Worm (Caenorhabditis elegans) whole organism, L4 larva: ENCODE results near the gene F17A2.13.
"Not testable (repeated sequence)": the region's sequence is repeated elsewhere in the genome, so short reads cannot be mapped to it uniquely, and the experiment has no call there.

Source experiments
- D1046.2 ChIP-seq: fragments of 200-800 bp; sonication (Bioruptor generic); IDR thresholded peaks from 2 replicates; pipeline ENCODE4 v1.3.6; 2022; ENCODE audit warnings: missing genetic modification characterization, missing compliant biosample characterization
- F44E2.7 ChIP-seq: fragments of 200-800 bp; sonication (Bioruptor generic); IDR thresholded peaks from 2 replicates; pipeline ENCODE4 v2.1.2; 2022; ENCODE audit warnings: missing genetic modification characterization, missing compliant biosample characterization
- R02D3.7 ChIP-seq: fragments of 150-350 bp; sonication (generic microtip); optimal IDR thresholded peaks from 3 replicates; lab custom pipeline; 2014; ENCODE audit warnings: missing biosample characterization, missing genetic modification characterization
- Y105C5A.15 ChIP-seq: fragments of 200-800 bp; sonication (Bioruptor generic); IDR thresholded peaks from 2 replicates; pipeline ENCODE4 v1.3.6; 2022; ENCODE audit warnings: missing genetic modification characterization, missing compliant biosample characterization
- Y75B8A.6 ChIP-seq: fragments of 200-800 bp; sonication (Bioruptor generic); IDR thresholded peaks from 2 replicates; pipeline ENCODE4 v1.3.6; 2022; ENCODE audit warnings: missing genetic modification reagents, missing genetic modification characterization, missing compliant biosample characterization
- aha-1 ChIP-seq: fragments of 150-350 bp; peaks from one replicate; lab custom pipeline; 2014; ENCODE audit warnings: missing biosample characterization, missing genetic modification characterization
- aly-2 ChIP-seq: sonication (generic microtip); optimal IDR thresholded peaks from 2 replicates; lab custom pipeline; 2018; ENCODE audit warnings: missing biosample characterization, missing genetic modification characterization
- arid-1 ChIP-seq: fragments of 200-800 bp; sonication (Bioruptor generic); conservative IDR thresholded peaks from 2 replicates; pipeline ENCODE4 v1.3.6; 2022; ENCODE audit warnings: missing genetic modification reagents, missing genetic modification characterization, missing compliant biosample characterization
- ceh-32 ChIP-seq: sonication (generic microtip); optimal IDR thresholded peaks from 2 replicates; lab custom pipeline; 2016; ENCODE audit warnings: mild to moderate bottlenecking, missing genetic modification characterization, missing compliant biosample characterization; ENCODE audit not compliant: poor library complexity
- ceh-44 ChIP-seq: fragments of 200-800 bp; sonication (Bioruptor generic); IDR thresholded peaks from 2 replicates; pipeline ENCODE4 v1.3.6; 2022; ENCODE audit warnings: missing genetic modification reagents, missing genetic modification characterization, missing compliant biosample characterization
- ctbp-1 ChIP-seq: fragments of 200-800 bp; sonication (Bioruptor generic); IDR thresholded peaks from 2 replicates; pipeline ENCODE4 v1.3.6; 2022; ENCODE audit warnings: missing genetic modification reagents, missing genetic modification characterization, missing compliant biosample characterization
- daf-12 ChIP-seq: fragments of 150-350 bp; optimal IDR thresholded peaks from 2 replicates; lab custom pipeline; 2014; ENCODE audit warnings: missing biosample characterization, missing genetic modification reagents, missing genetic modification characterization
- daf-16 ChIP-seq, 3 experiments: sonication (generic microtip); optimal IDR thresholded peaks; 2 replicates each; lab custom pipeline; 2016 to 2017; ENCODE audit warnings: missing genetic modification characterization in 3 of 3, missing genetic modification reagents in 3 of 3, mild to moderate bottlenecking in 2 of 3, missing compliant biosample characterization in 2 of 3, missing biosample characterization in 1 of 3, moderate library complexity in 1 of 3
- daf-19 ChIP-seq: fragments of 200-800 bp; sonication (Bioruptor generic); conservative IDR thresholded peaks from 2 replicates; pipeline ENCODE4 v1.3.6; 2022; ENCODE audit warnings: missing genetic modification characterization, missing compliant biosample characterization
- daf-8 ChIP-seq: fragments of 200-800 bp; sonication (Bioruptor generic); IDR thresholded peaks from 2 replicates; pipeline ENCODE4 v1.3.6; 2022; ENCODE audit warnings: missing genetic modification characterization, missing compliant biosample characterization
- dmd-6 ChIP-seq: fragments of 200-800 bp; sonication (Bioruptor generic); IDR thresholded peaks from 2 replicates; pipeline ENCODE4 v1.3.6; 2022; ENCODE audit warnings: missing genetic modification reagents, missing genetic modification characterization, missing compliant biosample characterization
- dmd-8 ChIP-seq: fragments of 200-800 bp; sonication (Bioruptor generic); IDR thresholded peaks from 2 replicates; pipeline ENCODE4 v1.3.6; 2022; ENCODE audit warnings: missing genetic modification characterization, missing compliant biosample characterization
- egl-43 ChIP-seq: fragments of 200-800 bp; sonication (Bioruptor generic); IDR thresholded peaks from 2 replicates; pipeline ENCODE4 v1.3.6; 2022; ENCODE audit warnings: missing genetic modification reagents, missing genetic modification characterization, missing compliant biosample characterization
- hmg-1.1 ChIP-seq: fragments of 200-800 bp; sonication (Bioruptor generic); IDR thresholded peaks from 2 replicates; pipeline ENCODE4 v1.3.6; 2022; ENCODE audit warnings: missing genetic modification reagents, missing genetic modification characterization, missing compliant biosample characterization
- jun-1 ChIP-seq: fragments of 150-350 bp; optimal IDR thresholded peaks from 2 replicates; lab custom pipeline; 2014; ENCODE audit warnings: missing biosample characterization, missing genetic modification reagents, missing genetic modification characterization
- lin-1 ChIP-seq: fragments of 200-800 bp; sonication (Bioruptor generic); IDR thresholded peaks from 2 replicates; pipeline ENCODE4 v1.3.6; 2022; ENCODE audit warnings: missing genetic modification reagents, missing genetic modification characterization, missing compliant biosample characterization
- lin-15B ChIP-seq: fragments of 150-350 bp; sonication (generic microtip); optimal IDR thresholded peaks from 3 replicates; lab custom pipeline; 2014; ENCODE audit warnings: missing biosample characterization, missing genetic modification characterization
- lin-29 ChIP-seq: fragments of 200-800 bp; sonication (Bioruptor generic); IDR thresholded peaks from 2 replicates; pipeline ENCODE4 v1.3.6; 2022; ENCODE audit warnings: missing genetic modification reagents, missing genetic modification characterization, missing compliant biosample characterization
- mep-1 ChIP-seq: fragments of 150-350 bp; sonication (generic microtip); optimal IDR thresholded peaks from 3 replicates; lab custom pipeline; 2014; ENCODE audit warnings: missing biosample characterization, missing genetic modification characterization
- nhr-237 ChIP-seq: sonication (generic microtip); optimal IDR thresholded peaks from 2 replicates; lab custom pipeline; 2017; ENCODE audit warnings: missing biosample characterization, missing genetic modification characterization
- nhr-28 ChIP-seq: fragments of 150-350 bp; optimal IDR thresholded peaks from 2 replicates; lab custom pipeline; 2014; ENCODE audit warnings: missing biosample characterization, missing genetic modification characterization
- nhr-6 ChIP-seq: fragments of 150-350 bp; optimal IDR thresholded peaks from 2 replicates; lab custom pipeline; 2014; ENCODE audit warnings: missing biosample characterization, missing genetic modification characterization
- nhr-76 ChIP-seq: fragments of 150-350 bp; optimal IDR thresholded peaks from 2 replicates; lab custom pipeline; 2014; ENCODE audit warnings: missing biosample characterization, missing genetic modification characterization
- pha-4 ChIP-seq, 2 experiments: fragments of 150-350 bp in 1 of 2; fragments of 200-800 bp in 1 of 2; sonication (Bioruptor generic) in 1 of 2; IDR thresholded peaks in 1 of 2; optimal IDR thresholded peaks in 1 of 2; 2 replicates each; pipeline versions ENCODE4 v1.3.6 to Lab custom; 2014 to 2022; ENCODE audit warnings: missing genetic modification characterization in 2 of 2, missing genetic modification reagents in 2 of 2, missing biosample characterization in 1 of 2, missing compliant biosample characterization in 1 of 2
- skn-1 ChIP-seq: fragments of 150-350 bp; optimal IDR thresholded peaks from 2 replicates; lab custom pipeline; 2014; ENCODE audit warnings: missing biosample characterization, missing genetic modification characterization
- snpc-1.2 ChIP-seq: fragments of 200-800 bp; sonication (Bioruptor generic); IDR thresholded peaks from 2 replicates; pipeline ENCODE4 v1.3.6; 2022; ENCODE audit warnings: missing genetic modification reagents, missing genetic modification characterization, missing compliant biosample characterization
- unc-39 ChIP-seq: sonication (generic microtip); optimal IDR thresholded peaks from 2 replicates; lab custom pipeline; 2017; ENCODE audit warnings: missing biosample characterization, missing genetic modification characterization
- unc-62 ChIP-seq, 3 experiments: fragments of 150-350 bp in 1 of 3; sonication (generic microtip); optimal IDR thresholded peaks in 2 of 3; peaks in 1 of 3; 1 replicate in 1 of 3; 2 replicates in 2 of 3; lab custom pipeline; 2014 to 2017; ENCODE audit warnings: missing biosample characterization in 3 of 3, missing genetic modification characterization in 3 of 3, missing genetic modification reagents in 3 of 3, missing genotype in 1 of 3
- vab-7 ChIP-seq: fragments of 200-800 bp; sonication (Bioruptor generic); IDR thresholded peaks from 2 replicates; pipeline ENCODE4 v1.3.6; 2022; ENCODE audit warnings: missing genetic modification reagents, missing genetic modification characterization, missing compliant biosample characterization
- zfp-2 ChIP-seq: sonication (generic microtip); optimal IDR thresholded peaks from 2 replicates; lab custom pipeline; 2016; ENCODE audit warnings: mild to moderate bottlenecking, missing genetic modification characterization, missing compliant biosample characterization
- ztf-11 ChIP-seq: fragments of 150-350 bp; optimal IDR thresholded peaks from 2 replicates; lab custom pipeline; 2014; ENCODE audit warnings: missing biosample characterization, missing genetic modification characterization

The F17A2.13 gene

DNA sequence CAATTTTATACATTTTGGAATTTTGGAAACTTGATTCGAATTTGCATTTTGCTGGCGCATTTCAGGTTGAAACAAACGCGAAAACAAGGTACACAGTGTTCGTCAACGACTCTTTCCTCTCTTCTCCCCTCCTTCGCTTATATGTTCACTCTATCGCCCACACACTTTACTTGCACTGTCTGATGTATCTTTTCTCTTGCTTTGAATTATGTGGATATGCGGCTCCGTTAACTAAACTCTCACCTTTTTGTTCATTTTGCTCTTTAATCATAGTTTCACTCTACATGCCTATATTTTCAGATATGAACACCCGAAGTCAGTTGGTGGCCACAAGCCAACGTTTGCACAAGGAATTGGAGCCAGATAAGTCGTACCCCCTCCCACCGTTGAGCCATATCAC, 27.2 kb upstream of the F17A2.13 start, which contains the start of gene W06D11.1:
TSS of gene W06D11.1 (plus strand) at position 301 of the 400 bp plus-strand sequence.
- TF ChIP-seq lin-15B (tag; lab: Kevin White, UChicago) (no peak), unc-62 (GFP tag; optimal IDR thresholded peaks at IDR 0.05 in 1 of 2; lab: Kevin White, UChicago) (peak in 1 of 2 experiments; percentile 61), unc-62 (tag; optimal IDR thresholded peaks at IDR 0.05; lab: Kevin White, UChicago) (no peak), snpc-1.2 (GFP tag; lab: Robert Waterston, UW) (no peak), nhr-6 (no peak), daf-12 (tag; lab: Kevin White, UChicago) (no peak), F44E2.7 (GFP tag; lab: Robert Waterston, UW) (no peak)
- TF ChIP-seq, all 104 proteins: peak for 1

- no peak for TF ChIP-seq pha-4 (GFP tag; IDR thresholded peaks at IDR 0.05; lab: Robert Waterston, UW)
- no peak for TF ChIP-seq pha-4 (tag; optimal IDR thresholded peaks at IDR 0.05; lab: Kevin White, UChicago)
- TF ChIP-seq lin-1 (GFP tag; lab: Robert Waterston, UW), result no peak
- peak in 1 of 2 experiments; percentile 96 for TF ChIP-seq unc-62 (GFP tag; optimal IDR thresholded peaks at IDR 0.05 in 1 of 2; lab: Kevin White, UChicago)
- TF ChIP-seq unc-62 (tag; optimal IDR thresholded peaks at IDR 0.05; lab: Kevin White, UChicago), result no peak
Observed at ce11 chrX:12296392-12296791, 25.1 kb upstream of the F17A2.13 start, which contains the start of gene W06D11.2. Gene W06D11.2, minus strand, starts transcription at chrX:12296730.

DNA sequence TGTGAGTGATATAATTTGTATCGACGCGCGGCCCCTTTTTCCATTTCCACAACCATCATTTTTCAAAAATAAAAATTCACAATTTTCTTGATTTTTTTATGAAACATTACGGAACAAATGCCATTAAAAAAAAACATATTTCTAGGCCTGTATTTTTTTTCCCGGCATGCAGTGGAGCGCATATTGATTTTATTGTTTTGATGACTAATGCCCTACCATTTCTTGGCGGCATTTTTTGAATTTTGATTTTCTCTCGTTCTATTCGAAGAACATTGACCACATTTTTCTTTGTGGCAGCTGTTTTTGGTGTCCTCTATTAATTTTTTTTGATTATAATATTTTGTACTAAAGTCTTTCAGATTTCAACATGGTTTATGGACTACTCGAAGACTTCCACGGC, 23.1 kb upstream of the F17A2.13 start, which contains the start of gene W06D11.3:
TSS of gene W06D11.3 (plus strand) at position 360 of the 400 bp plus-strand sequence.
- no peak for TF ChIP-seq daf-19 (GFP tag; lab: Robert Waterston, UW)
- TF ChIP-seq hmg-1.1 (GFP tag; lab: Robert Waterston, UW), result no peak

DNA sequence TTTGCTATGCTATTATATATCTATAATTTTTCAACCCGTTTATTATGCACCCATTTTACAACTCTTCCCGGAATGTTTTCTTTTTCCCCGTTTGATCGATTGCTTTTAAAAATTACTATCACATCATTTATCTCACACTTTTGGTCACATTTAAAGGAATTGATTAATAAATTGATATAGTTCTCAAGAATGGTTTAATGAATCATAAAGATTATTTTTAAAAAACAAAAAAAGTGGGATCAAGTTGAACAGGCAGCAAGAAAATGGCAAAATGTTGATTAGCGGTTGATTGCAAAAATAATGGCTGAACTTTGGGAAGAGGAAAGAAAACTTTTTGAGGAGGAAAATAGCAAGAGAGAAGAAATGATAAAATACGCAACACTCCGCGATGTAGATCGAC, 21.6 kb upstream of the F17A2.13 start, which contains the start of gene W06D11.5:
TSS of gene W06D11.5 (plus strand) at position 301 of the 400 bp plus-strand sequence.
- TF ChIP-seq aha-1 (tag; lab: Kevin White, UChicago) (no peak), ztf-11 (tag; lab: Kevin White, UChicago) (no peak), R02D3.7 (tag; lab: Kevin White, UChicago) (no peak), ctbp-1 (GFP tag; lab: Robert Waterston, UW) (no peak), daf-8 (GFP tag; lab: Robert Waterston, UW) (no peak), daf-12 (tag; lab: Kevin White, UChicago) (no peak), nhr-28 (tag; lab: Kevin White, UChicago) (no peak), unc-39 (no peak), vab-7 (no peak), dmd-8 (GFP tag; lab: Robert Waterston, UW) (no peak), ceh-32 (tag; lab: Kevin White, UChicago) (no peak), dmd-6 (no peak), egl-43 (no peak), skn-1 (tag; lab: Kevin White, UChicago) (no peak), Y105C5A.15 (no peak), jun-1 (tag; lab: Kevin White, UChicago) (no peak), nhr-237 (tag; lab: Kevin White, UChicago) (no peak), unc-62 (GFP tag; optimal IDR thresholded peaks at IDR 0.05 in 1 of 2; lab: Kevin White, UChicago) (no peak), unc-62 (tag; optimal IDR thresholded peaks at IDR 0.05; lab: Kevin White, UChicago) (no peak)

ce11 chrX:12302755-12303154, 18.7 kb upstream of the F17A2.13 start, which contains the start of gene dot-1.3:
Gene dot-1.3, minus strand, starts transcription at chrX:12302855.
- TF ChIP-seq aly-2 (tag; lab: Kevin White, UChicago); skn-1 (tag; lab: Kevin White, UChicago); zfp-2: not testable (repeated sequence)

- TF ChIP-seq ceh-44, result peak; percentile 47; the same call in 1 of the 2 replicates
- TF ChIP-seq Y75B8A.6 (GFP tag; lab: Robert Waterston, UW), result no peak
- no peak for TF ChIP-seq lin-29 (GFP tag; lab: Robert Waterston, UW)
- TF ChIP-seq nhr-76 (tag; lab: Kevin White, UChicago), result no peak
- 0 out of 2 replicates have a peak, but pooled peaks have one; percentile 31 for TF ChIP-seq D1046.2 (GFP tag; lab: Robert Waterston, UW)
- no peak for TF ChIP-seq R02D3.7 (tag; lab: Kevin White, UChicago)
- TF ChIP-seq snpc-1.2 (GFP tag; lab: Robert Waterston, UW), result no peak
- no peak for TF ChIP-seq mep-1 (tag; lab: Kevin White, UChicago)
- 0 out of 2 replicates have a peak, but pooled peaks have one; percentile 13 for TF ChIP-seq arid-1 (GFP tag; lab: Robert Waterston, UW)
- TF ChIP-seq daf-16 (GFP tag; optimal IDR thresholded peaks at IDR 0.05; lab: Kevin White, UChicago), result no peak
- TF ChIP-seq daf-16 (tag; optimal IDR thresholded peaks at IDR 0.05; lab: Kevin White, UChicago), result no peak
Observed at ce11 chrX:12304231-12304630, 17.2 kb upstream of the F17A2.13 start.
